Fruit fly (Drosophila melanogaster) whole organism, embryonic: ENCODE results near the gene Pbp45.
A peak's percentile ranks its signal among the peaks of the same experiment; 100 is the strongest.

Experiments used
- Awh ChIP-seq: fragments of 200-800 bp; sonication (Bioruptor generic); IDR thresholded peaks from 2 replicates; pipeline ENCODE4, ENCODE4 v1.3.6; 2022; ENCODE audit warnings: missing biosample characterization, missing genetic modification characterization
- Blimp-1 ChIP-seq: fragments of 200-800 bp; sonication (Bioruptor generic); optimal IDR thresholded peaks from 3 replicates; lab custom pipeline; 2018; ENCODE audit warnings: missing biosample characterization, missing genetic modification characterization, mild to moderate bottlenecking, moderate library complexity, missing genetic modification reagents
- CG1024 ChIP-seq: fragments of 200-800 bp; sonication (Bioruptor generic); IDR thresholded peaks from 2 replicates; pipeline ENCODE4 v1.3.6; 2022; ENCODE audit warnings: missing biosample characterization, missing genetic modification characterization
- CG10959 ChIP-seq: fragments of 200-800 bp; sonication (Bioruptor generic); IDR thresholded peaks from 2 replicates; pipeline ENCODE4 v1.3.6; 2022; ENCODE audit warnings: missing biosample characterization, missing genetic modification characterization
- CG10979 ChIP-seq: fragments of 200-800 bp; sonication (Bioruptor generic); optimal IDR thresholded peaks from 2 replicates; lab custom pipeline; 2018; ENCODE audit warnings: missing biosample characterization, mild to moderate bottlenecking, missing genetic modification characterization, moderate library complexity
- CG11456 ChIP-seq: fragments of 200-800 bp; sonication (Bioruptor generic); IDR thresholded peaks from 3 replicates; pipeline ENCODE4 v1.3.6; 2022; ENCODE audit warnings: missing biosample characterization, missing genetic modification characterization
- CG12659 ChIP-seq: fragments of 200-800 bp; sonication (Bioruptor generic); optimal IDR thresholded peaks from 3 replicates; lab custom pipeline; 2017; ENCODE audit warnings: mild to moderate bottlenecking, missing biosample characterization, missing genetic modification reagents, missing genetic modification characterization
- CG13123 ChIP-seq: fragments of 200-800 bp; sonication (Bioruptor generic); optimal IDR thresholded peaks from 2 replicates; lab custom pipeline; 2016; ENCODE audit warnings: missing biosample characterization, missing genetic modification characterization
- CG17328 ChIP-seq: fragments of 200-800 bp; sonication (Bioruptor generic); IDR thresholded peaks from 2 replicates; pipeline ENCODE4 v1.3.6; 2022; ENCODE audit warnings: missing biosample characterization, missing genetic modification characterization
- CG31224 ChIP-seq: fragments of 200-800 bp; sonication (Bioruptor generic); IDR thresholded peaks from 2 replicates; pipeline ENCODE4 v1.3.6; 2022; ENCODE audit warnings: missing biosample characterization, missing genetic modification characterization
- CG34422 ChIP-seq: fragments of 200-800 bp; sonication (Bioruptor generic); IDR thresholded peaks from 3 replicates; pipeline ENCODE4 v1.3.6; 2022; ENCODE audit warnings: missing biosample characterization, missing genetic modification characterization
- CG4404 ChIP-seq: fragments of 200-800 bp; sonication (Bioruptor generic); IDR thresholded peaks from 2 replicates; pipeline ENCODE4 v1.3.6; 2022; ENCODE audit warnings: missing biosample characterization, missing genetic modification characterization
- CG4820 ChIP-seq: fragments of 200-800 bp; sonication (Bioruptor generic); optimal IDR thresholded peaks from 3 replicates; lab custom pipeline; 2016; ENCODE audit warnings: missing biosample characterization, missing genetic modification characterization
- CG5245 ChIP-seq: fragments of 200-800 bp; sonication (Bioruptor generic); optimal IDR thresholded peaks from 3 replicates; lab custom pipeline; 2016; ENCODE audit warnings: missing biosample characterization, missing genetic modification characterization
- CG6689 ChIP-seq: fragments of 200-800 bp; sonication (Bioruptor generic); IDR thresholded peaks from 2 replicates; pipeline ENCODE4 v1.3.6; 2022; ENCODE audit warnings: missing biosample characterization, missing genetic modification characterization
- CG7745 ChIP-seq: fragments of 200-800 bp; sonication (Bioruptor generic); optimal IDR thresholded peaks from 2 replicates; lab custom pipeline; 2018; ENCODE audit warnings: missing biosample characterization, mild to moderate bottlenecking, missing genetic modification characterization, moderate library complexity
- CG8944 ChIP-seq: fragments of 200-800 bp; sonication (Bioruptor generic); optimal IDR thresholded peaks from 3 replicates; lab custom pipeline; 2016; ENCODE audit warnings: missing biosample characterization, missing genetic modification characterization
- D19B ChIP-seq: fragments of 200-800 bp; sonication (Bioruptor generic); optimal IDR thresholded peaks from 2 replicates; lab custom pipeline; 2017; ENCODE audit warnings: missing biosample characterization, mild to moderate bottlenecking, missing genetic modification characterization
- Doc3 ChIP-seq: fragments of 200-800 bp; sonication (Bioruptor generic); IDR thresholded peaks from 3 replicates; pipeline ENCODE4 v1.3.6; 2022; ENCODE audit warnings: missing biosample characterization, missing genetic modification characterization; ENCODE audit not compliant: partially characterized antibody
- Drgx ChIP-seq: fragments of 200-800 bp; sonication (Bioruptor generic); IDR thresholded peaks from 2 replicates; pipeline ENCODE4 v1.3.6; 2022; ENCODE audit warnings: missing biosample characterization, missing genetic modification characterization
- Ets65A ChIP-seq: fragments of 200-800 bp; sonication (Bioruptor generic); peaks from one replicate; lab custom pipeline; 2016; ENCODE audit warnings: missing biosample characterization, missing genetic modification characterization
- Fer3 ChIP-seq: fragments of 200-800 bp; sonication (Bioruptor generic); optimal IDR thresholded peaks from 2 replicates; lab custom pipeline; 2018; ENCODE audit warnings: missing biosample characterization, mild to moderate bottlenecking, missing genetic modification characterization, moderate library complexity
- Gsc ChIP-seq: fragments of 200-800 bp; sonication (Bioruptor generic); IDR thresholded peaks from 2 replicates; pipeline ENCODE4 v1.3.6; 2022; ENCODE audit warnings: missing biosample characterization, missing genetic modification characterization
- H15 ChIP-seq: fragments of 200-800 bp; sonication (Bioruptor generic); IDR thresholded peaks from 3 replicates; pipeline ENCODE4 v1.3.6; 2022; ENCODE audit warnings: missing biosample characterization, missing genetic modification characterization
- Pdp1 ChIP-seq, 2 experiments: fragments of 200-800 bp; sonication (Bioruptor generic); optimal IDR thresholded peaks; 3 replicates each; lab custom pipeline; 2016; ENCODE audit warnings: missing biosample characterization in 2 of 2, missing genetic modification characterization in 2 of 2, mild to moderate bottlenecking in 1 of 2, moderate library complexity in 1 of 2
- Ptx1 ChIP-seq: fragments of 200-800 bp; sonication (Bioruptor generic); IDR thresholded peaks from 2 replicates; pipeline ENCODE4 v1.3.6; 2022; ENCODE audit warnings: missing biosample characterization, missing genetic modification characterization
- Rx ChIP-seq: fragments of 200-800 bp; sonication (Bioruptor generic); IDR thresholded peaks from 2 replicates; pipeline ENCODE4 v1.3.6; 2022; ENCODE audit warnings: missing biosample characterization, missing genetic modification characterization
- Xbp1 ChIP-seq: fragments of 200-800 bp; sonication (Bioruptor generic); optimal IDR thresholded peaks from 3 replicates; lab custom pipeline; 2016; ENCODE audit warnings: missing biosample characterization, mild to moderate bottlenecking, missing genetic modification characterization
- chif ChIP-seq, 2 experiments: fragments of 200-800 bp; sonication (Bioruptor generic); optimal IDR thresholded peaks; 3 replicates each; lab custom pipeline; 2016; ENCODE audit warnings: missing biosample characterization in 2 of 2, missing genetic modification characterization in 2 of 2
- ci ChIP-seq: fragments of 200-800 bp; sonication (Bioruptor generic); IDR thresholded peaks from 3 replicates; pipeline ENCODE4 v1.3.6; 2022; ENCODE audit warnings: missing biosample characterization, missing genetic modification characterization
- dmrt11E ChIP-seq: fragments of 200-800 bp; sonication (Bioruptor generic); optimal IDR thresholded peaks from 3 replicates; lab custom pipeline; 2018; ENCODE audit warnings: missing biosample characterization, mild to moderate bottlenecking, missing genetic modification characterization, moderate library complexity
- esg ChIP-seq: fragments of 200-800 bp; sonication (Bioruptor generic); conservative IDR thresholded peaks from 2 replicates; pipeline ENCODE4 v1.3.6; 2022; ENCODE audit warnings: missing biosample characterization, missing genetic modification characterization
- eve ChIP-seq, 2 experiments: fragments of >200 bp; optimal IDR thresholded peaks; 2 replicates each; lab custom pipeline; 2017; ENCODE audit warnings: missing biosample characterization in 2 of 2, missing genetic modification characterization in 2 of 2
- fd96Cb ChIP-seq: fragments of 200-800 bp; sonication (Bioruptor generic); optimal IDR thresholded peaks from 2 replicates; lab custom pipeline; 2018; ENCODE audit warnings: missing biosample characterization, mild to moderate bottlenecking, missing genetic modification characterization, moderate library complexity
- inv ChIP-seq: fragments of 200-800 bp; sonication (Bioruptor generic); IDR thresholded peaks from 2 replicates; pipeline ENCODE4 v1.3.6; 2022; ENCODE audit warnings: missing biosample characterization, missing genetic modification characterization; ENCODE audit not compliant: partially characterized antibody
- ken ChIP-seq: fragments of 200-800 bp; sonication (Bioruptor generic); IDR thresholded peaks from 3 replicates; pipeline ENCODE4 v1.3.6; 2022; ENCODE audit warnings: missing biosample characterization, missing genetic modification characterization
- lilli ChIP-seq: fragments of 200-800 bp; sonication (Bioruptor generic); optimal IDR thresholded peaks from 3 replicates; lab custom pipeline; 2016; ENCODE audit warnings: missing biosample characterization, missing genetic modification characterization
- maf-S ChIP-seq: fragments of 200-800 bp; sonication (Bioruptor generic); optimal IDR thresholded peaks from 2 replicates; lab custom pipeline; 2016; ENCODE audit warnings: missing biosample characterization, missing genetic modification characterization
- p53 ChIP-seq: fragments of 200-800 bp; sonication (Bioruptor generic); optimal IDR thresholded peaks from 2 replicates; lab custom pipeline; 2016; ENCODE audit warnings: missing biosample characterization, missing genetic modification characterization
- pan ChIP-seq, 4 experiments: fragments of >200 bp in 3 of 4; fragments of 200-800 bp in 1 of 4; sonication (Bioruptor generic) in 1 of 4; optimal IDR thresholded peaks in 3 of 4; IDR thresholded peaks in 1 of 4; 2 replicates each; pipeline versions ENCODE4 v1.3.6 to Lab custom; 2017 to 2022; ENCODE audit warnings: missing biosample characterization in 2 of 4, missing genetic modification characterization in 2 of 4, mixed read lengths in 1 of 4
- pnt ChIP-seq: fragments of 200-800 bp; sonication (Bioruptor generic); optimal IDR thresholded peaks from 3 replicates; lab custom pipeline; 2016; ENCODE audit warnings: missing biosample characterization, missing genetic modification characterization
- prd ChIP-seq, 3 experiments: fragments of >200 bp in 2 of 3; fragments of 200-800 bp in 1 of 3; sonication (Bioruptor generic) in 1 of 3; optimal IDR thresholded peaks in 2 of 3; IDR thresholded peaks in 1 of 3; 2 replicates in 2 of 3; 3 replicates in 1 of 3; pipeline versions ENCODE4 v1.3.6 to Lab custom; 2017 to 2022; ENCODE audit warnings: missing biosample characterization in 1 of 3, missing genetic modification characterization in 1 of 3
- sens ChIP-seq: fragments of 200-800 bp; sonication (Bioruptor generic); peaks from one replicate; lab custom pipeline; 2016; ENCODE audit warnings: missing biosample characterization, missing genetic modification characterization
- sisA ChIP-seq: fragments of 200-800 bp; sonication (Bioruptor generic); IDR thresholded peaks from 2 replicates; pipeline ENCODE4 v1.3.6; 2022; ENCODE audit warnings: missing biosample characterization, missing genetic modification characterization
- slbo ChIP-seq: fragments of 200-800 bp; sonication (Bioruptor generic); IDR thresholded peaks from 2 replicates; pipeline ENCODE4 v1.3.6; 2022; ENCODE audit warnings: missing biosample characterization, missing genetic modification characterization
- sob ChIP-seq: fragments of 200-800 bp; sonication (Bioruptor generic); IDR thresholded peaks from 2 replicates; pipeline ENCODE4 v1.3.6; 2022; ENCODE audit warnings: missing biosample characterization, missing genetic modification characterization
- tup ChIP-seq: fragments of 200-800 bp; sonication (Bioruptor generic); optimal IDR thresholded peaks from 2 replicates; lab custom pipeline; 2016; ENCODE audit warnings: missing biosample characterization, mild to moderate bottlenecking, missing genetic modification characterization, moderate library complexity
- wdn ChIP-seq: fragments of 200-800 bp; sonication (Bioruptor generic); IDR thresholded peaks from 2 replicates; pipeline ENCODE4 v1.3.6; 2022; ENCODE audit warnings: missing biosample characterization, missing genetic modification characterization

The Pbp45 gene

dm6 chr3R:15816276-15816675 is 23.0 kb downstream of the Pbp45 start (continued):
- peak; percentile 24; the same call in 1 of the 2 replicates for TF ChIP-seq esg (GFP tag; lab: Robert Waterston, UW)
- TF ChIP-seq pnt (GFP tag; lab: Kevin White, UChicago): peak; percentile 29
- TF ChIP-seq Rx (GFP tag; lab: Robert Waterston, UW): peak; percentile 47; the same call in 1 of the 2 replicates
- TF ChIP-seq Ets65A: peak; percentile 92
- TF ChIP-seq CG7745 (tag; lab: Kevin White, UChicago): no peak
- peak; percentile 60 for TF ChIP-seq sisA (GFP tag; lab: Robert Waterston, UW)
- 0 out of 2 replicates have a peak, but pooled peaks have one; percentile 34 for TF ChIP-seq CG6689 (GFP tag; lab: Robert Waterston, UW)
- peak; percentile 60; the same call in 1 of the 3 replicates for TF ChIP-seq ci (GFP tag; lab: Robert Waterston, UW)
- peak; percentile 1 for TF ChIP-seq CG10979 (tag; lab: Kevin White, UChicago)
- TF ChIP-seq tup (GFP tag; lab: Kevin White, UChicago): no peak
- TF ChIP-seq Doc3: no peak
- peak; percentile 1 for TF ChIP-seq CG5245
- no peak for TF ChIP-seq slbo (GFP tag; lab: Robert Waterston, UW)
- TF ChIP-seq pan (optimal IDR thresholded peaks at IDR 0.05; lab: Kevin White, UChicago): no peak
- peak in 1 of 2 experiments; percentile 35 for TF ChIP-seq pan (GFP tag; optimal IDR thresholded peaks at IDR 0.05 in 1 of 2, IDR thresholded peaks at IDR 0.05 in 1 of 2)
- TF ChIP-seq Fer3 (tag; lab: Kevin White, UChicago): no peak
- TF ChIP-seq prd (optimal IDR thresholded peaks at IDR 0.05; lab: Kevin White, UChicago): no peak
- TF ChIP-seq prd (GFP tag; IDR thresholded peaks at IDR 0.05; lab: Robert Waterston, UW): peak; percentile 76; the same call in 2 of the 3 replicates
- TF ChIP-seq CG8944: no peak
- TF ChIP-seq CG31224 (GFP tag; lab: Robert Waterston, UW): no peak
- peak; percentile 56 for TF ChIP-seq CG17328 (GFP tag; lab: Robert Waterston, UW)
- TF ChIP-seq fd96Cb (tag; lab: Kevin White, UChicago): peak; percentile 9
- TF ChIP-seq maf-S (GFP tag; lab: Kevin White, UChicago): no peak
- TF ChIP-seq Gsc (GFP tag; lab: Robert Waterston, UW): no peak
- peak; percentile 45 for TF ChIP-seq D19B (GFP tag; lab: Kevin White, UChicago)
- peak; percentile 52; the same call in 1 of the 3 replicates for TF ChIP-seq CG34422 (GFP tag; lab: Robert Waterston, UW)
- TF ChIP-seq ken (GFP tag; lab: Robert Waterston, UW): peak; percentile 35; the same call in 1 of the 3 replicates
- peak; percentile 53; the same call in 1 of the 2 replicates for TF ChIP-seq CG10959 (GFP tag; lab: Robert Waterston, UW)
- no peak for TF ChIP-seq Blimp-1
- 0 out of 3 replicates have a peak, but pooled peaks have one; percentile 22 for TF ChIP-seq H15 (GFP tag; lab: Robert Waterston, UW)
- no peak for TF ChIP-seq eve (GFP tag; optimal IDR thresholded peaks at IDR 0.05; lab: Kevin White, UChicago)
- TF ChIP-seq CG4404: peak; percentile 48
- TF ChIP-seq Xbp1: peak; percentile 37
- no peak for TF ChIP-seq CG13123 (GFP tag; lab: Kevin White, UChicago)
- TF ChIP-seq Awh (GFP tag; lab: Robert Waterston, UW): peak; percentile 37; the same call in 1 of the 2 replicates
- TF ChIP-seq CG11456 (GFP tag; lab: Robert Waterston, UW): peak; percentile 57; the same call in 1 of the 3 replicates
- TF ChIP-seq lilli (GFP tag; lab: Kevin White, UChicago): peak; percentile 28
- TF ChIP-seq sens (GFP tag; lab: Kevin White, UChicago): peak; percentile 60
- TF ChIP-seq wdn (GFP tag; lab: Robert Waterston, UW): 0 out of 2 replicates have a peak, but pooled peaks have one; percentile 5
- TF ChIP-seq chif (GFP tag; optimal IDR thresholded peaks at IDR 0.05; lab: Kevin White, UChicago): peak; percentile 34 to 39
- 0 out of 2 replicates have a peak, but pooled peaks have one; percentile 22 for TF ChIP-seq Ptx1 (GFP tag; lab: Robert Waterston, UW)
- peak; percentile 50; the same call in 1 of the 2 replicates for TF ChIP-seq sob (GFP tag; lab: Robert Waterston, UW)
- peak; percentile 32 for TF ChIP-seq dmrt11E (tag; lab: Kevin White, UChicago)
- 0 out of 2 replicates have a peak, but pooled peaks have one; percentile 16 for TF ChIP-seq CG1024
- TF ChIP-seq CG4820 (GFP tag; lab: Kevin White, UChicago): peak; percentile 17
- TF ChIP-seq Pdp1 (GFP tag; optimal IDR thresholded peaks at IDR 0.05; lab: Kevin White, UChicago): peak in 1 of 2 experiments; percentile 2
- TF ChIP-seq p53: no peak
- TF ChIP-seq Drgx (GFP tag; lab: Robert Waterston, UW): peak; percentile 46; the same call in 1 of the 2 replicates
- TF ChIP-seq inv (GFP tag; lab: Robert Waterston, UW): no peak
- no peak for TF ChIP-seq CG12659 (GFP tag; lab: Kevin White, UChicago)
